Worm (Caenorhabditis elegans) whole organism, L4/young adult: ENCODE results near the gene tat-4.

Experiments used
- W03F9.2 ChIP-seq: fragments of 150-350 bp; optimal IDR thresholded peaks from 2 replicates; lab custom pipeline; 2014; ENCODE audit warnings: missing biosample characterization, missing genetic modification characterization
- dao-5 ChIP-seq: sonication (generic microtip); optimal IDR thresholded peaks from 2 replicates; lab custom pipeline; 2016; ENCODE audit warnings: missing genotype, missing genetic modification characterization, moderate library complexity, missing compliant biosample characterization
- him-1 ChIP-seq: sonication (generic microtip); optimal IDR thresholded peaks from 2 replicates; lab custom pipeline; 2016; ENCODE audit warnings: missing genotype, missing genetic modification reagents, missing genetic modification characterization, missing compliant biosample characterization

DNA sequence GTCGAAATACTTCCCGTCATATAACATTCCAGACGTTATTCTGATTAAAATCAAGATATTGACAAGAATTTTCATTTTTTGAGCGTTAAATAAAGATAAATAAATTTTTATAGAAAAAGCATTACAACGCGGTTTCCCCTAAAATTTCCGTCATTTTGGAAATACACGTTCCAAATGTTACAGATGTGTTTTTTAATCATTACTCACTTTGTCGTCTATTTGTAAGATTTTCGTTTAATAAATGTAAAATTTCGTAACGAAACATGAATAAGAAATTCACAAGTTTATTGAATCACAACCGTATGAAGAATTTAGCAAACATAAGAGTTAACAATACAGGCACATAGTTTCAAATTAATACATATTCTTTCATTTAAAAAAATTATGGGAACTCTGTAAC lies 41.2 kb downstream of the tat-4 start, which contains the start of gene C30B5.17:
- TF ChIP-seq him-1 (tag; lab: Kevin White, UChicago) (no peak), W03F9.2 (tag; lab: Kevin White, UChicago) (no peak), dao-5 (no peak)
